Worm (Caenorhabditis elegans) whole organism, L4 larva: ENCODE results near the gene C50B8.5.
A peak's percentile ranks its signal among the peaks of the same experiment; 100 is the strongest.

Experiments used
- F37D6.2 ChIP-seq: sonication (generic microtip); optimal IDR thresholded peaks from 2 replicates; lab custom pipeline; 2016; ENCODE audit warnings: mild to moderate bottlenecking, missing genetic modification characterization, missing compliant biosample characterization
- F49E8.2 ChIP-seq: sonication (generic microtip); optimal IDR thresholded peaks from 2 replicates; lab custom pipeline; 2016; ENCODE audit warnings: missing compliant biosample characterization, mild to moderate bottlenecking, missing genetic modification characterization, borderline replicate concordance
- Y48G9A.11 ChIP-seq: fragments of 200-800 bp; sonication (Bioruptor generic); IDR thresholded peaks from 2 replicates; pipeline ENCODE4 v1.3.6; 2022; ENCODE audit warnings: missing genetic modification reagents, missing genetic modification characterization, missing compliant biosample characterization
- ctbp-1 ChIP-seq: fragments of 200-800 bp; sonication (Bioruptor generic); IDR thresholded peaks from 2 replicates; pipeline ENCODE4 v1.3.6; 2022; ENCODE audit warnings: missing genetic modification reagents, missing genetic modification characterization, missing compliant biosample characterization
- daf-16 ChIP-seq, 3 experiments: sonication (generic microtip); optimal IDR thresholded peaks; 2 replicates each; lab custom pipeline; 2016 to 2017; ENCODE audit warnings: missing genetic modification characterization in 3 of 3, missing genetic modification reagents in 3 of 3, mild to moderate bottlenecking in 2 of 3, missing compliant biosample characterization in 2 of 3, missing biosample characterization in 1 of 3, moderate library complexity in 1 of 3
- daf-19 ChIP-seq: fragments of 200-800 bp; sonication (Bioruptor generic); conservative IDR thresholded peaks from 2 replicates; pipeline ENCODE4 v1.3.6; 2022; ENCODE audit warnings: missing genetic modification characterization, missing compliant biosample characterization
- daf-8 ChIP-seq: fragments of 200-800 bp; sonication (Bioruptor generic); IDR thresholded peaks from 2 replicates; pipeline ENCODE4 v1.3.6; 2022; ENCODE audit warnings: missing genetic modification characterization, missing compliant biosample characterization
- dmd-8 ChIP-seq: fragments of 200-800 bp; sonication (Bioruptor generic); IDR thresholded peaks from 2 replicates; pipeline ENCODE4 v1.3.6; 2022; ENCODE audit warnings: missing genetic modification characterization, missing compliant biosample characterization
- dpl-1 ChIP-seq: fragments of 150-350 bp; optimal IDR thresholded peaks from 2 replicates; lab custom pipeline; 2014; ENCODE audit warnings: missing biosample characterization, missing genetic modification reagents, missing genetic modification characterization
- duxl-1 ChIP-seq: sonication (generic microtip); optimal IDR thresholded peaks from 2 replicates; lab custom pipeline; 2016; ENCODE audit warnings: mild to moderate bottlenecking, missing genetic modification characterization, moderate library complexity, missing compliant biosample characterization; ENCODE audit not compliant: poor library complexity
- dve-1 ChIP-seq: sonication (generic microtip); optimal IDR thresholded peaks from 2 replicates; lab custom pipeline; 2017; ENCODE audit warnings: antibody characterized with exemption, mild to moderate bottlenecking, missing genetic modification characterization, missing compliant biosample characterization; ENCODE audit not compliant: insufficient read depth
- egl-27 ChIP-seq: sonication (generic microtip); optimal IDR thresholded peaks from 3 replicates; lab custom pipeline; 2017; ENCODE audit warnings: missing biosample characterization, missing genetic modification reagents, missing genetic modification characterization
- fkh-10 ChIP-seq: fragments of 150-350 bp; optimal IDR thresholded peaks from 2 replicates; lab custom pipeline; 2014; ENCODE audit warnings: missing biosample characterization, missing genetic modification reagents, missing genetic modification characterization
- hif-1 ChIP-seq, 2 experiments: sonication (generic microtip); optimal IDR thresholded peaks; 2 replicates each; lab custom pipeline; 2016 to 2017; ENCODE audit warnings: missing compliant biosample characterization in 2 of 2, missing genetic modification characterization in 2 of 2, missing genetic modification reagents in 2 of 2, missing genotype in 2 of 2, mild to moderate bottlenecking in 1 of 2
- hlh-30 ChIP-seq: sonication (generic microtip); optimal IDR thresholded peaks from 2 replicates; lab custom pipeline; 2017; ENCODE audit warnings: antibody characterized with exemption, mild to moderate bottlenecking, missing genetic modification characterization, missing compliant biosample characterization; ENCODE audit not compliant: insufficient read depth
- lim-7 ChIP-seq: fragments of 200-800 bp; sonication (Bioruptor generic); IDR thresholded peaks from 2 replicates; pipeline ENCODE4 v1.3.6; 2022; ENCODE audit warnings: missing genetic modification characterization, missing compliant biosample characterization
- lin-1 ChIP-seq: fragments of 200-800 bp; sonication (Bioruptor generic); IDR thresholded peaks from 2 replicates; pipeline ENCODE4 v1.3.6; 2022; ENCODE audit warnings: missing genetic modification reagents, missing genetic modification characterization, missing compliant biosample characterization
- lin-15B ChIP-seq: fragments of 150-350 bp; sonication (generic microtip); optimal IDR thresholded peaks from 3 replicates; lab custom pipeline; 2014; ENCODE audit warnings: missing biosample characterization, missing genetic modification characterization
- lin-29 ChIP-seq: fragments of 200-800 bp; sonication (Bioruptor generic); IDR thresholded peaks from 2 replicates; pipeline ENCODE4 v1.3.6; 2022; ENCODE audit warnings: missing genetic modification reagents, missing genetic modification characterization, missing compliant biosample characterization
- lin-38 ChIP-seq: fragments of 200-800 bp; sonication (Bioruptor generic); IDR thresholded peaks from 2 replicates; pipeline ENCODE4 v1.3.6; 2022; ENCODE audit warnings: missing genetic modification reagents, missing genetic modification characterization, missing compliant biosample characterization
- lir-3 ChIP-seq: sonication (generic microtip); optimal IDR thresholded peaks from 2 replicates; lab custom pipeline; 2016; ENCODE audit warnings: mild to moderate bottlenecking, missing genetic modification characterization, missing compliant biosample characterization
- lsy-2 ChIP-seq, 2 experiments: fragments of 150-350 bp in 1 of 2; sonication (generic microtip) in 1 of 2; optimal IDR thresholded peaks; 2 replicates each; lab custom pipeline; 2014 to 2017; ENCODE audit warnings: missing biosample characterization in 2 of 2, missing genetic modification characterization in 2 of 2
- madf-5 ChIP-seq, 2 experiments: fragments of 200-800 bp; sonication (Bioruptor generic); IDR thresholded peaks; 2 replicates each; pipeline ENCODE4 v1.3.6; 2022; ENCODE audit warnings: missing compliant biosample characterization in 2 of 2, missing genetic modification characterization in 2 of 2
- mdl-1 ChIP-seq, 2 experiments: fragments of 150-350 bp in 1 of 2; sonication (generic microtip) in 1 of 2; optimal IDR thresholded peaks; 2 replicates each; lab custom pipeline; 2014 to 2017; ENCODE audit warnings: missing biosample characterization in 2 of 2, missing genetic modification characterization in 2 of 2
- mep-1 ChIP-seq: fragments of 150-350 bp; sonication (generic microtip); optimal IDR thresholded peaks from 3 replicates; lab custom pipeline; 2014; ENCODE audit warnings: missing biosample characterization, missing genetic modification characterization
- mes-2 ChIP-seq: sonication (generic microtip); optimal IDR thresholded peaks from 2 replicates; lab custom pipeline; 2016; ENCODE audit warnings: missing genotype, mild to moderate bottlenecking, missing genetic modification characterization, missing compliant biosample characterization; ENCODE audit not compliant: poor library complexity, severe bottlenecking
- mxl-2 ChIP-seq: fragments of 200-800 bp; sonication (Bioruptor generic); conservative IDR thresholded peaks from 2 replicates; pipeline ENCODE4 v1.3.6; 2022; ENCODE audit warnings: missing genetic modification reagents, missing genetic modification characterization, missing compliant biosample characterization
- mxl-3 ChIP-seq: fragments of 200-800 bp; sonication (Bioruptor generic); optimal IDR thresholded peaks from 2 replicates; lab custom pipeline; 2018; ENCODE audit warnings: mild to moderate bottlenecking, missing genetic modification characterization, missing compliant biosample characterization
- nhr-102 ChIP-seq: sonication (generic microtip); optimal IDR thresholded peaks from 2 replicates; lab custom pipeline; 2016; ENCODE audit warnings: mild to moderate bottlenecking, missing genetic modification characterization, moderate library complexity, missing compliant biosample characterization
- nhr-28 ChIP-seq: fragments of 150-350 bp; optimal IDR thresholded peaks from 2 replicates; lab custom pipeline; 2014; ENCODE audit warnings: missing biosample characterization, missing genetic modification characterization
- nhr-48 ChIP-seq: sonication (generic microtip); optimal IDR thresholded peaks from 2 replicates; lab custom pipeline; 2016; ENCODE audit warnings: mild to moderate bottlenecking, missing genetic modification characterization, missing compliant biosample characterization
- nhr-76 ChIP-seq: fragments of 150-350 bp; optimal IDR thresholded peaks from 2 replicates; lab custom pipeline; 2014; ENCODE audit warnings: missing biosample characterization, missing genetic modification characterization
- nhr-77 ChIP-seq: fragments of 150-350 bp; optimal IDR thresholded peaks from 2 replicates; lab custom pipeline; 2014; ENCODE audit warnings: missing biosample characterization, missing genetic modification characterization
- sdz-12 ChIP-seq: fragments of 200-800 bp; sonication (Bioruptor generic); optimal IDR thresholded peaks from 2 replicates; lab custom pipeline; 2018; ENCODE audit warnings: mild to moderate bottlenecking, missing genetic modification characterization, missing compliant biosample characterization
- set-16 ChIP-seq: fragments of 200-800 bp; sonication (Bioruptor generic); IDR thresholded peaks from 2 replicates; pipeline ENCODE4 v1.3.6; 2022; ENCODE audit warnings: missing genetic modification reagents, missing genetic modification characterization, missing compliant biosample characterization
- spr-3 ChIP-seq: fragments of 200-800 bp; sonication (Bioruptor generic); optimal IDR thresholded peaks from 2 replicates; lab custom pipeline; 2018; ENCODE audit warnings: mild to moderate bottlenecking, missing genetic modification characterization, missing compliant biosample characterization
- unc-130 ChIP-seq: sonication (generic microtip); optimal IDR thresholded peaks from 2 replicates; lab custom pipeline; 2016; ENCODE audit warnings: missing genetic modification reagents, missing genetic modification characterization, missing compliant biosample characterization
- unc-62 ChIP-seq, 3 experiments: fragments of 150-350 bp in 1 of 3; sonication (generic microtip); optimal IDR thresholded peaks in 2 of 3; peaks in 1 of 3; 1 replicate in 1 of 3; 2 replicates in 2 of 3; lab custom pipeline; 2014 to 2017; ENCODE audit warnings: missing biosample characterization in 3 of 3, missing genetic modification characterization in 3 of 3, missing genetic modification reagents in 3 of 3, missing genotype in 1 of 3
- zip-11 ChIP-seq: fragments of 200-800 bp; sonication (Bioruptor generic); IDR thresholded peaks from 2 replicates; pipeline ENCODE4 v1.3.6; 2022; ENCODE audit warnings: missing genetic modification characterization, missing compliant biosample characterization
- zip-2 ChIP-seq: fragments of 150-350 bp; optimal IDR thresholded peaks from 2 replicates; lab custom pipeline; 2014; ENCODE audit warnings: missing biosample characterization, missing genetic modification characterization

C50B8.5 gene

DNA sequence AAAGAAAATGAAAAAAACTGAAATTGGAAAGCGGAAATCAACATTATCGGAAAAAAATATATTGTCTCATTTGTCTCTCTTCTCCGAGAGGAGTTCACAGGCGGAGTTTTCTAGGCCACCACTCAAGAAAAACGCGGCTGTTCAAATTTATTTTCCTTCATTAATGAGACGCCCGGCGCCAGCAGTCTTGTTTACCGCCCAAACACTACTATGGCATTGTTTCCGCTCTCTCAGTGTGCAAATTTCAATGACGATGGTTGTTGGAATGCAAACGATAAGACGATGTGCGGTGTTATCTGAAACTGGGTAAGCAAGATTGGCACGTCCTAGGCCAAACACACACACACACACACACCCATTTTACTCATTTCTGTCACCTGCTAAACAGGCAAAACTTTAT is 24.0 kb upstream of the C50B8.5 start, which contains the start of gene cav-2 (continued):
- TF ChIP-seq sdz-12 (GFP tag; lab: Kevin White, UChicago), result no peak
- TF ChIP-seq daf-8, result no peak
- peak in 1 of 2 experiments; percentile 89 for TF ChIP-seq hif-1 (tag; optimal IDR thresholded peaks at IDR 0.05; lab: Kevin White, UChicago)
- no peak for TF ChIP-seq F49E8.2 (tag; lab: Kevin White, UChicago)
- no peak for TF ChIP-seq lim-7 (GFP tag; lab: Robert Waterston, UW)
- peak; percentile 72 for TF ChIP-seq Y48G9A.11 (GFP tag; lab: Robert Waterston, UW)
- peak; percentile 44 for TF ChIP-seq duxl-1
- peak; percentile 63 for TF ChIP-seq nhr-102 (tag; lab: Kevin White, UChicago)
- peak; percentile 97 for TF ChIP-seq unc-130 (GFP tag; lab: Kevin White, UChicago)
- peak in 1 of 2 experiments; percentile 8; a peak in 1 of 4 replicates for TF ChIP-seq madf-5 (GFP tag; IDR thresholded peaks at IDR 0.05; lab: Robert Waterston, UW)
- TF ChIP-seq nhr-28 (tag; lab: Kevin White, UChicago), result peak; percentile 79
- no peak for TF ChIP-seq lin-15B
- peak; percentile 84 for TF ChIP-seq lin-38
- peak; percentile 97 for TF ChIP-seq dpl-1
- TF ChIP-seq mes-2, result peak; percentile 99
- peak; percentile 40 for TF ChIP-seq nhr-77 (tag; lab: Kevin White, UChicago)
- TF ChIP-seq spr-3, result peak; percentile 54
- peak; percentile 63 for TF ChIP-seq nhr-48
- no peak for TF ChIP-seq dmd-8 (GFP tag; lab: Robert Waterston, UW)
- no peak for TF ChIP-seq F37D6.2 (tag; lab: Kevin White, UChicago)
- no peak for TF ChIP-seq daf-19

DNA sequence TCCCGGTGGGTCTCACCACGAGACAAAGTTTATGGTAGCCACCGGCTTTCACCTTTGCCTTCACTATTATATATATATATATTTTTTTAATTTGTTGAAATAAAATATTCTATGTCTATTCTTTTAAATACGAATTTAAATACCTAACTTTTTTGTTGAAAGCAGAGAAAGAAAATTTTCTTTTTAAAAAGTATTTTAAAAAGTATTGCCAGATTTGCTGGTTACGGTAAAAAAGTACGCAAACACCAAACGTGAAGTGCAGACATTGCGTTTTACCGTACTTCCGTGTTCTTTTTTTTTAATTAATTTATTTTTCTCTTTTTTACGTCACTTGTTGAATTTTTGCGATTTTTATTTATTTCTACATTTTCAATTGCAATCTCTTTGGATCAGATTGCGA is 20.8 kb upstream of the C50B8.5 start, which contains the start of gene C56A3.8:
Gene C56A3.8 (plus strand): TSS at position 301 of the 400 bp plus-strand sequence.
- TF ChIP-seq unc-130 (GFP tag; lab: Kevin White, UChicago) (peak; percentile 19), hif-1 (tag; optimal IDR thresholded peaks at IDR 0.05; lab: Kevin White, UChicago) (no peak), lir-3 (tag; lab: Kevin White, UChicago) (no peak), egl-27 (tag; lab: Kevin White, UChicago) (no peak)

DNA sequence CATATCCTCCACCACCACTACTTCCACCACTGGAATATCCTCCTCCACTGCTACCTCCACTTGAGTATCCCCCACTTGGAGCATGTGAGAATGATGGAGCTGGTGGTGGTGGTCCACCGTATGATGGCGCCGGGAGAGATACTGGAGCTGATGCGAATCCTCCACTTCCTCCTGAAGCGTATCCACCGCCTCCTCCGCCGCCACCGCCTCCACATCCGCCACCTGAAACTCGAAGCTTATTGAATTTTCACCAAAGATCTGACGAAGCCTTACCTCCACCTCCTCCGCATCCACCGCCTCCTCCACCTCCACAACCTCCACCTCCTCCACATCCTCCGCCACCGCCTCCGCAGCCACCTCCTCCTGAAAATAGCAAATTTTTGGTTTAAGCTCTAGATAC is 18.0 kb upstream of the C50B8.5 start:
- TF ChIP-seq sdz-12 (GFP tag; lab: Kevin White, UChicago) (no peak), set-16 (GFP tag; lab: Robert Waterston, UW) (peak; percentile 90), lsy-2 (tag; optimal IDR thresholded peaks at IDR 0.05; lab: Kevin White, UChicago) (no peak), lin-29 (GFP tag; lab: Robert Waterston, UW) (no peak), zip-11 (no peak)

DNA sequence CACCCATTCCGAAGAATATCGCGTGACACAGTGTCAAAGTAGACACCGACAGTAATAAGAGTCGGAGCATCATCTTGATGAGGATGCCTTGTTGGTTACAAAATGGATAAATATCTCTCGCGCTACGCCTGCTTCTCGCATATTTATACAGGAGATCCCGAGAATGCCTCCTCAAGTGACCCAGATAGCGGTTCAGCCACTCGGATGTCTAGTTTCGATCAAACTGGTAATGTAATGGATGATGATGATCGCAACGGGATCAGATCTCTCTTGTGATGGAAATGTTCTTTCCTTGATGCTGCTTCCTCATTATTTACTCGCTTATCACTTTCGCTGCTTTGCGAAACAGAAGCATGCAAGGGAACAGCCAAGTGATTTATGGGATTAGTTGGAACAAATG is 16.9 kb upstream of the C50B8.5 start, which contains the start of gene grl-17:
Gene grl-17 (minus strand): TSS at position 101 of the 400 bp plus-strand sequence.
- TF ChIP-seq egl-27 (tag; lab: Kevin White, UChicago) (no peak), unc-62 (GFP tag; optimal IDR thresholded peaks at IDR 0.05 in 1 of 2; lab: Kevin White, UChicago) (peak in 1 of 2 experiments; percentile 87), unc-62 (tag; optimal IDR thresholded peaks at IDR 0.05; lab: Kevin White, UChicago) (no peak)

DNA sequence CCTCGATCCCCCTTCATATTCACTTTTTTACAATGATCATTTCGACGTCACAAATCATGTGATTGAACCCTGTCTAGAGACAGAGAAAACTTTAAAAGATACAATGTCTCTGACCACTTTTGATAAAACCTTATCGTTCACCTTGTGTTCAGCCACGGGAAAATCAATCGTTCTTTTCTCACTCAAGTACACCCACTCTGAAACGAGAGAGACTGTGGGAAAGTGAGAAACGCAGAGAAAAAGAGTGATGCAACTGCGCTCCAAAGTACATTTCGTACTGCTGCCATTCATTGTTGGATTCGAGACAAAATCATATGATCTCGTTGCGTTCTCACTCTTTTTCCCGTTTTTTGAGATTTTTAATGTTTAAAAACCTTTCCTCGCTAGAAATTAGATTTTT is 15.6 kb upstream of the C50B8.5 start:
- TF ChIP-seq nhr-76 (peak; percentile 70), dve-1 (tag; lab: Kevin White, UChicago) (peak; percentile 99), mdl-1 (tag; optimal IDR thresholded peaks at IDR 0.05; lab: Kevin White, UChicago) (peak in 1 of 2 experiments; percentile 72), zip-2 (tag; lab: Kevin White, UChicago) (no peak), nhr-28 (tag; lab: Kevin White, UChicago) (peak; percentile 95), mxl-3 (GFP tag; lab: Kevin White, UChicago) (peak; percentile 75), lin-15B (peak; percentile 47), hlh-30 (tag; lab: Kevin White, UChicago) (peak; percentile 99), nhr-77 (tag; lab: Kevin White, UChicago) (peak; percentile 89), ctbp-1 (GFP tag; lab: Robert Waterston, UW) (0 out of 2 replicates have a peak, but pooled peaks have one; percentile 48), mep-1 (tag; lab: Kevin White, UChicago) (peak; percentile 95), spr-3 (peak; percentile 8), mes-2 (peak; percentile 82), daf-19 (no peak), fkh-10 (GFP tag; lab: Kevin White, UChicago) (peak; percentile 53), daf-16 (GFP tag; optimal IDR thresholded peaks at IDR 0.05; lab: Kevin White, UChicago) (peak in 1 of 2 experiments; percentile 33), daf-16 (tag; optimal IDR thresholded peaks at IDR 0.05; lab: Kevin White, UChicago) (peak; percentile 69), lin-1 (peak; percentile 54; the same call in 1 of the 2 replicates), hif-1 (tag; optimal IDR thresholded peaks at IDR 0.05; lab: Kevin White, UChicago) (peak; percentile 10 to 72), nhr-48 (peak; percentile 93), mxl-2 (GFP tag; lab: Robert Waterston, UW) (no peak)
